Fruit fly (Drosophila melanogaster) whole organism, embryonic: ENCODE results near the gene CG13117.
A peak's percentile ranks its signal among the peaks of the same experiment; 100 is the strongest.

Source experiments
- ATbp ChIP-seq: fragments of 200-800 bp; sonication (Bioruptor generic); optimal IDR thresholded peaks from 2 replicates; lab custom pipeline; 2017; ENCODE audit warnings: missing biosample characterization, mild to moderate bottlenecking, missing genetic modification characterization, missing genetic modification reagents
- CG10543 ChIP-seq: fragments of 200-800 bp; sonication (Bioruptor generic); optimal IDR thresholded peaks from 3 replicates; lab custom pipeline; 2017; ENCODE audit warnings: missing biosample characterization, mild to moderate bottlenecking, missing genetic modification characterization, moderate library complexity
- CG12391 ChIP-seq: fragments of 200-800 bp; sonication (Bioruptor generic); optimal IDR thresholded peaks from 3 replicates; lab custom pipeline; 2018; ENCODE audit warnings: missing biosample characterization, mild to moderate bottlenecking, missing genetic modification characterization, moderate library complexity
- CG13424 ChIP-seq: fragments of 200-800 bp; sonication (Bioruptor generic); optimal IDR thresholded peaks from 2 replicates; lab custom pipeline; 2019; ENCODE audit warnings: missing biosample characterization, mild to moderate bottlenecking, missing genetic modification characterization, moderate library complexity
- CG17186 ChIP-seq: fragments of 200-800 bp; sonication (Bioruptor generic); optimal IDR thresholded peaks from 3 replicates; lab custom pipeline; 2017; ENCODE audit warnings: missing biosample characterization, missing genetic modification reagents, missing genetic modification characterization
- CG17612 ChIP-seq: fragments of 200-800 bp; sonication (Bioruptor generic); IDR thresholded peaks from 2 replicates; pipeline ENCODE4 v1.3.6; 2022; ENCODE audit warnings: missing biosample characterization, missing genetic modification characterization
- CG1792 ChIP-seq: fragments of 200-800 bp; sonication (Bioruptor generic); optimal IDR thresholded peaks from 2 replicates; lab custom pipeline; 2016; ENCODE audit warnings: missing biosample characterization, missing genetic modification characterization
- CG18011 ChIP-seq: fragments of 200-800 bp; sonication (Bioruptor generic); optimal IDR thresholded peaks from 2 replicates; lab custom pipeline; 2017; ENCODE audit warnings: missing biosample characterization, missing genetic modification characterization, mild to moderate bottlenecking, moderate library complexity, missing genotype
- CG18599 ChIP-seq: fragments of 200-800 bp; sonication (Bioruptor generic); optimal IDR thresholded peaks from 3 replicates; lab custom pipeline; 2017; ENCODE audit warnings: missing biosample characterization, missing genetic modification characterization, mild to moderate bottlenecking, moderate library complexity, missing genetic modification reagents
- CG2120 ChIP-seq: fragments of 200-800 bp; sonication (Bioruptor generic); optimal IDR thresholded peaks from 3 replicates; lab custom pipeline; 2016; ENCODE audit warnings: missing biosample characterization, missing genetic modification characterization
- CG31441 ChIP-seq: fragments of 200-800 bp; sonication (Bioruptor generic); IDR thresholded peaks from 2 replicates; pipeline ENCODE4 v1.3.6; 2022; ENCODE audit warnings: missing biosample characterization, missing genetic modification characterization
- CG33557 ChIP-seq: fragments of 200-800 bp; sonication (Bioruptor generic); optimal IDR thresholded peaks from 2 replicates; lab custom pipeline; 2019; ENCODE audit warnings: missing biosample characterization, mild to moderate bottlenecking, missing genetic modification characterization, moderate library complexity
- CG7357 ChIP-seq: fragments of 200-800 bp; sonication (Bioruptor generic); IDR thresholded peaks from 3 replicates; pipeline ENCODE4 v1.3.6; 2022; ENCODE audit warnings: missing biosample characterization, missing genetic modification characterization
- CG8281 ChIP-seq: fragments of 200-800 bp; sonication (Bioruptor generic); optimal IDR thresholded peaks from 2 replicates; lab custom pipeline; 2018; ENCODE audit warnings: missing biosample characterization, mild to moderate bottlenecking, missing genetic modification characterization, moderate library complexity
- CG8944 ChIP-seq: fragments of 200-800 bp; sonication (Bioruptor generic); optimal IDR thresholded peaks from 3 replicates; lab custom pipeline; 2016; ENCODE audit warnings: missing biosample characterization, missing genetic modification characterization
- CrebB ChIP-seq: fragments of 200-800 bp; sonication (Bioruptor generic); optimal IDR thresholded peaks from 3 replicates; lab custom pipeline; 2018; ENCODE audit warnings: missing biosample characterization, mild to moderate bottlenecking, missing genetic modification characterization
- D ChIP-seq, 2 experiments: fragments of 200-800 bp in 1 of 2; fragments of >200 bp in 1 of 2; sonication (Bioruptor generic) in 1 of 2; optimal IDR thresholded peaks; 2 replicates in 1 of 2; 3 replicates in 1 of 2; lab custom pipeline; 2017; ENCODE audit warnings: mild to moderate bottlenecking in 1 of 2, missing biosample characterization in 1 of 2, missing genetic modification characterization in 1 of 2, missing genetic modification reagents in 1 of 2
- Eip74EF ChIP-seq, 2 experiments: fragments of 200-800 bp in 1 of 2; fragments of >200 bp in 1 of 2; sonication (Bioruptor generic) in 1 of 2; optimal IDR thresholded peaks; 2 replicates each; lab custom pipeline; 2017 to 2019; ENCODE audit warnings: missing biosample characterization in 2 of 2, missing genetic modification characterization in 2 of 2, mild to moderate bottlenecking in 1 of 2, moderate library complexity in 1 of 2
- Fer3 ChIP-seq: fragments of 200-800 bp; sonication (Bioruptor generic); optimal IDR thresholded peaks from 2 replicates; lab custom pipeline; 2018; ENCODE audit warnings: missing biosample characterization, mild to moderate bottlenecking, missing genetic modification characterization, moderate library complexity
- H2.0 ChIP-seq: fragments of 200-800 bp; sonication (Bioruptor generic); IDR thresholded peaks from 2 replicates; pipeline ENCODE4 v1.3.6; 2022; ENCODE audit warnings: missing biosample characterization, missing genetic modification characterization
- MBD-R2 ChIP-seq: fragments of 200-800 bp; sonication (Bioruptor generic); IDR thresholded peaks from 2 replicates; pipeline ENCODE4 v1.3.6; 2022; ENCODE audit warnings: missing biosample characterization, missing genetic modification characterization
- Mes4 ChIP-seq: fragments of 200-800 bp; sonication (Bioruptor generic); optimal IDR thresholded peaks from 2 replicates; lab custom pipeline; 2016; ENCODE audit warnings: missing biosample characterization, missing genetic modification characterization
- Myb ChIP-seq: fragments of 200-800 bp; sonication (Bioruptor generic); optimal IDR thresholded peaks from 2 replicates; lab custom pipeline; 2016; ENCODE audit warnings: missing biosample characterization, missing genetic modification characterization
- PHDP ChIP-seq: fragments of 200-800 bp; sonication (Bioruptor generic); optimal IDR thresholded peaks from 3 replicates; lab custom pipeline; 2018; ENCODE audit warnings: missing biosample characterization, mild to moderate bottlenecking, missing genetic modification characterization, moderate library complexity
- Sry-δ ChIP-seq: fragments of 200-800 bp; sonication (Bioruptor generic); optimal IDR thresholded peaks from 2 replicates; lab custom pipeline; 2016; ENCODE audit warnings: missing biosample characterization, missing genetic modification characterization
- Vsx1 ChIP-seq: fragments of 200-800 bp; sonication (Bioruptor generic); optimal IDR thresholded peaks from 2 replicates; lab custom pipeline; 2017; ENCODE audit warnings: missing biosample characterization, mild to moderate bottlenecking, missing genetic modification characterization, missing genetic modification reagents
- YL-1 ChIP-seq: fragments of 200-800 bp; sonication (Bioruptor generic); optimal IDR thresholded peaks from 3 replicates; lab custom pipeline; 2017; ENCODE audit warnings: missing biosample characterization, mild to moderate bottlenecking, missing genetic modification characterization
- ara ChIP-seq: fragments of 200-800 bp; sonication (Bioruptor generic); IDR thresholded peaks from 2 replicates; pipeline ENCODE4 v1.3.6; 2022; ENCODE audit warnings: missing biosample characterization, missing genetic modification characterization
- bbx ChIP-seq: fragments of 200-800 bp; sonication (Bioruptor generic); IDR thresholded peaks from 2 replicates; pipeline ENCODE4 v1.3.6; 2022; ENCODE audit warnings: missing biosample characterization, missing genetic modification characterization; ENCODE audit not compliant: partially characterized antibody
- chif ChIP-seq, 2 experiments: fragments of 200-800 bp; sonication (Bioruptor generic); optimal IDR thresholded peaks; 3 replicates each; lab custom pipeline; 2016; ENCODE audit warnings: missing biosample characterization in 2 of 2, missing genetic modification characterization in 2 of 2
- chm ChIP-seq: fragments of 200-800 bp; sonication (Bioruptor generic); IDR thresholded peaks from 2 replicates; pipeline ENCODE4 v1.3.6; 2022; ENCODE audit warnings: missing biosample characterization, missing genetic modification characterization
- ci ChIP-seq: fragments of 200-800 bp; sonication (Bioruptor generic); IDR thresholded peaks from 3 replicates; pipeline ENCODE4 v1.3.6; 2022; ENCODE audit warnings: missing biosample characterization, missing genetic modification characterization
- eve ChIP-seq, 2 experiments: fragments of >200 bp; optimal IDR thresholded peaks; 2 replicates each; lab custom pipeline; 2017; ENCODE audit warnings: missing biosample characterization in 2 of 2, missing genetic modification characterization in 2 of 2
- fru ChIP-seq: fragments of >200 bp; optimal IDR thresholded peaks from 2 replicates; lab custom pipeline; 2017
- ham ChIP-seq: fragments of 200-800 bp; sonication (Bioruptor generic); IDR thresholded peaks from 2 replicates; pipeline ENCODE4 v1.3.6; 2022; ENCODE audit warnings: missing biosample characterization, missing genetic modification characterization
- jumu ChIP-seq: fragments of 200-800 bp; sonication (Bioruptor generic); optimal IDR thresholded peaks from 3 replicates; lab custom pipeline; 2016; ENCODE audit warnings: missing biosample characterization, missing genetic modification characterization
- knrl ChIP-seq: fragments of 200-800 bp; sonication (Bioruptor generic); IDR thresholded peaks from 3 replicates; pipeline ENCODE4 v1.3.6; 2022; ENCODE audit warnings: missing biosample characterization, missing genetic modification characterization; ENCODE audit not compliant: partially characterized antibody
- maf-S ChIP-seq: fragments of 200-800 bp; sonication (Bioruptor generic); optimal IDR thresholded peaks from 2 replicates; lab custom pipeline; 2016; ENCODE audit warnings: missing biosample characterization, missing genetic modification characterization
- nom ChIP-seq: fragments of 200-800 bp; sonication (Bioruptor generic); optimal IDR thresholded peaks from 2 replicates; lab custom pipeline; 2017; ENCODE audit warnings: missing biosample characterization, missing genetic modification characterization, mild to moderate bottlenecking, moderate library complexity, missing genetic modification reagents
- pfk ChIP-seq: fragments of 200-800 bp; sonication (Bioruptor generic); optimal IDR thresholded peaks from 2 replicates; lab custom pipeline; 2018; ENCODE audit warnings: missing biosample characterization, mild to moderate bottlenecking, missing genetic modification characterization, moderate library complexity
- pita ChIP-seq: fragments of 200-800 bp; sonication (Bioruptor generic); optimal IDR thresholded peaks from 2 replicates; lab custom pipeline; 2017; ENCODE audit warnings: missing biosample characterization, mild to moderate bottlenecking, missing genetic modification characterization
- ro ChIP-seq: fragments of 200-800 bp; sonication (Bioruptor generic); IDR thresholded peaks from 2 replicates; pipeline ENCODE4 v1.3.6; 2022; ENCODE audit warnings: missing biosample characterization, missing genetic modification characterization
- sens ChIP-seq: fragments of 200-800 bp; sonication (Bioruptor generic); peaks from one replicate; lab custom pipeline; 2016; ENCODE audit warnings: missing biosample characterization, missing genetic modification characterization
- sima ChIP-seq: fragments of 200-800 bp; sonication (Bioruptor generic); optimal IDR thresholded peaks from 2 replicates; lab custom pipeline; 2016; ENCODE audit warnings: missing biosample characterization, missing genetic modification characterization
- so ChIP-seq: fragments of 200-800 bp; sonication (Bioruptor generic); IDR thresholded peaks from 3 replicates; pipeline ENCODE4 v1.3.6; 2022; ENCODE audit warnings: missing biosample characterization, missing genetic modification characterization
- sqz ChIP-seq: fragments of 200-800 bp; sonication (Bioruptor generic); optimal IDR thresholded peaks from 3 replicates; lab custom pipeline; 2018; ENCODE audit warnings: missing biosample characterization, mild to moderate bottlenecking, missing genetic modification characterization
- stc ChIP-seq: fragments of 200-800 bp; sonication (Bioruptor generic); IDR thresholded peaks from 2 replicates; pipeline ENCODE4 v1.3.6; 2022; ENCODE audit warnings: missing biosample characterization, missing genetic modification characterization
- tio ChIP-seq: fragments of 200-800 bp; sonication (Bioruptor generic); optimal IDR thresholded peaks from 2 replicates; lab custom pipeline; 2017; ENCODE audit warnings: missing biosample characterization, missing genetic modification characterization, inconsistent platforms
- trh ChIP-seq: fragments of 200-800 bp; sonication (Bioruptor generic); optimal IDR thresholded peaks from 2 replicates; lab custom pipeline; 2016; ENCODE audit warnings: missing biosample characterization, missing genetic modification characterization
- wek ChIP-seq: fragments of 200-800 bp; sonication (Bioruptor generic); optimal IDR thresholded peaks from 3 replicates; lab custom pipeline; 2018; ENCODE audit warnings: missing biosample characterization, mild to moderate bottlenecking, missing genetic modification characterization, moderate library complexity

Gene CG13117

dm6 chr2L:9774980-9775628 is 38.7 kb downstream of the CG13117 start, which contains the start of the genes ppk11 and ppk16 (continued):
- TF ChIP-seq ATbp (GFP tag; lab: Kevin White, UChicago): peak; percentile 9
- TF ChIP-seq CG18599: peak; percentile 49
- TF ChIP-seq chif (GFP tag; optimal IDR thresholded peaks at IDR 0.05; lab: Kevin White, UChicago): peak; percentile 3 to 19
- peak; percentile 46 for TF ChIP-seq PHDP
- 0 out of 2 replicates have a peak, but pooled peaks have one; percentile 39 for TF ChIP-seq ara
- no peak for TF ChIP-seq CG8944
- TF ChIP-seq knrl (GFP tag; lab: Robert Waterston, UW): no peak
- TF ChIP-seq CG13424 (tag; lab: Kevin White, UChicago): no peak
- no peak for TF ChIP-seq Fer3 (tag; lab: Kevin White, UChicago)
- no peak for TF ChIP-seq nom (GFP tag; lab: Kevin White, UChicago)
- TF ChIP-seq maf-S (GFP tag; lab: Kevin White, UChicago): peak; percentile 2
- no peak for TF ChIP-seq CG12391 (tag; lab: Kevin White, UChicago)
- TF ChIP-seq YL-1 (GFP tag; lab: Kevin White, UChicago): no peak
- no peak for TF ChIP-seq H2.0 (GFP tag; lab: Robert Waterston, UW)
- TF ChIP-seq CrebB (tag; lab: Kevin White, UChicago): no peak
- no peak for TF ChIP-seq MBD-R2 (GFP tag; lab: Robert Waterston, UW)
- no peak for TF ChIP-seq ham (GFP tag; lab: Robert Waterston, UW)
- TF ChIP-seq CG1792 (GFP tag; lab: Kevin White, UChicago): peak; percentile 37
- TF ChIP-seq CG18011 (GFP tag; lab: Kevin White, UChicago): peak; percentile 4
- TF ChIP-seq jumu (GFP tag; lab: Kevin White, UChicago): no peak
- no peak for TF ChIP-seq sqz
- 0 out of 3 replicates have a peak, but pooled peaks have one; percentile 33 for TF ChIP-seq ci (GFP tag; lab: Robert Waterston, UW)
- TF ChIP-seq Myb: no peak
- peak; percentile 69 for TF ChIP-seq Vsx1 (GFP tag; lab: Kevin White, UChicago)
- TF ChIP-seq stc: no peak
- no peak for TF ChIP-seq pita (GFP tag; lab: Kevin White, UChicago)
- TF ChIP-seq ro: no peak
- peak; percentile 3 for TF ChIP-seq Sry-δ (GFP tag; lab: Kevin White, UChicago)
- no peak for TF ChIP-seq CG17186 (GFP tag; lab: Kevin White, UChicago)
- no peak for TF ChIP-seq CG31441 (GFP tag; lab: Robert Waterston, UW)
- no peak for TF ChIP-seq fru (lab: Kevin White, UChicago)
- peak; percentile 86 for TF ChIP-seq sens (GFP tag; lab: Kevin White, UChicago)
- TF ChIP-seq Mes4: no peak
- no peak for TF ChIP-seq CG33557
- no peak for TF ChIP-seq chm (GFP tag; lab: Robert Waterston, UW)
- TF ChIP-seq pfk (GFP tag; lab: Kevin White, UChicago): no peak
- TF ChIP-seq CG10543 (GFP tag; lab: Kevin White, UChicago): no peak
- peak in 1 of 2 experiments; percentile 42 for TF ChIP-seq Eip74EF (GFP tag; optimal IDR thresholded peaks at IDR 0.05; lab: Kevin White, UChicago)
- no peak for TF ChIP-seq eve (GFP tag; optimal IDR thresholded peaks at IDR 0.05; lab: Kevin White, UChicago)
- TF ChIP-seq D (optimal IDR thresholded peaks at IDR 0.05; lab: Kevin White, UChicago): no peak
- TF ChIP-seq D (GFP tag; optimal IDR thresholded peaks at IDR 0.05; lab: Kevin White, UChicago): no peak
- TF ChIP-seq CG2120 (GFP tag; lab: Kevin White, UChicago): no peak
- TF ChIP-seq trh: no peak
- peak; percentile 13 for TF ChIP-seq CG8281 (tag; lab: Kevin White, UChicago)
- peak; percentile 30 for TF ChIP-seq tio (GFP tag; lab: Kevin White, UChicago)
- no peak for TF ChIP-seq bbx (GFP tag; lab: Robert Waterston, UW)
- no peak for TF ChIP-seq CG17612
- no peak for TF ChIP-seq wek (GFP tag; lab: Kevin White, UChicago)
- no peak for TF ChIP-seq CG7357
- no peak for TF ChIP-seq sima
- TF ChIP-seq so (GFP tag; lab: Robert Waterston, UW): no peak
